Worm (Caenorhabditis elegans): ENCODE results near the gene M106.7.

Gene M106.7

ce11 chrII:10872541-10872940 lies 15.6 kb upstream of the M106.7 start, which contains the start of the genes cyn-4 and copz-1:
cyn-4 (minus strand) TSS chrII:10872611.
copz-1 (plus strand) TSS chrII:10872879.
- TF ChIP-seq nhr-76 (tag; optimal IDR thresholded peaks at IDR 0.05) (no peak), unc-62 (GFP tag; optimal IDR thresholded peaks at IDR 0.05) (no peak), nhr-20 (tag; optimal IDR thresholded peaks at IDR 0.05) (peak; percentile 90), nhr-71 (tag; optimal IDR thresholded peaks at IDR 0.05) (peak; percentile 92), ama-1 (optimal IDR thresholded peaks at IDR 0.05) (no peak), ceh-88 (GFP tag; IDR thresholded peaks at IDR 0.05) (no peak), egl-13 (tag; optimal IDR thresholded peaks at IDR 0.05) (peak; percentile 78), lin-35 (GFP tag; optimal IDR thresholded peaks at IDR 0.05) (peak; percentile 80 to 85), swsn-7 (tag; optimal IDR thresholded peaks at IDR 0.05) (peak; percentile 85), ets-5 (GFP tag; IDR thresholded peaks at IDR 0.05) (no peak), skn-1 (tag; optimal IDR thresholded peaks at IDR 0.05) (peak; percentile 59), unc-130 (tag; optimal IDR thresholded peaks at IDR 0.05) (peak; percentile 89), pax-3 (tag; optimal IDR thresholded peaks at IDR 0.05) (peak; percentile 71), nhr-237 (tag; optimal IDR thresholded peaks at IDR 0.05) (peak; percentile 40), isw-1 (GFP tag; IDR thresholded peaks at IDR 0.05) (peak; percentile 87), nhr-12 (tag; optimal IDR thresholded peaks at IDR 0.05) (no peak), elt-2 (tag; optimal IDR thresholded peaks at IDR 0.05) (peak; percentile 45), sox-4 (tag; optimal IDR thresholded peaks at IDR 0.05) (peak; percentile 54), unc-30 (tag; optimal IDR thresholded peaks at IDR 0.05) (no peak), unc-86 (tag; optimal IDR thresholded peaks at IDR 0.05) (peak; percentile 77), nhr-47 (tag; optimal IDR thresholded peaks at IDR 0.05) (peak; percentile 89), fkh-4 (tag; optimal IDR thresholded peaks at IDR 0.05; ENCODE audit: borderline replicate concordance) (peak; percentile 83), nhr-28 (tag; optimal IDR thresholded peaks at IDR 0.05) (no peak), ceh-82 (tag; optimal IDR thresholded peaks at IDR 0.05) (peak; percentile 70 to 80 (median 80)), efl-3 (GFP tag; optimal IDR thresholded peaks at IDR 0.05) (no peak), fos-1 (tag; optimal IDR thresholded peaks at IDR 0.05) (peak; percentile 34), aly-2 (tag; optimal IDR thresholded peaks at IDR 0.05) (peak; percentile 28), lsy-2 (tag; optimal IDR thresholded peaks at IDR 0.05) (peak; percentile 93 to 94), sptf-1 (tag; optimal IDR thresholded peaks at IDR 0.05) (no peak), dpl-1 (GFP tag; optimal IDR thresholded peaks at IDR 0.05) (peak; percentile 75 to 85 (median 80)), nhr-11 (tag; optimal IDR thresholded peaks at IDR 0.05) (peak; percentile 9), ces-1 (GFP tag; optimal IDR thresholded peaks at IDR 0.05) (no peak), hpl-2 (GFP tag; optimal IDR thresholded peaks at IDR 0.05) (no peak), unc-98 (GFP tag; IDR thresholded peaks at IDR 0.05) (peak; percentile 71), lin-39 (tag; optimal IDR thresholded peaks at IDR 0.05) (peak; percentile 30), ceh-8 (GFP tag; optimal IDR thresholded peaks at IDR 0.05) (peak; percentile 6), pqm-1 (tag; optimal IDR thresholded peaks at IDR 0.05) (no peak), lir-3 (tag; optimal IDR thresholded peaks at IDR 0.05; ENCODE audit: poor library complexity) (peak; percentile 93), C04F5.9 (tag; optimal IDR thresholded peaks at IDR 0.05) (peak; percentile 99), vab-15 (tag; optimal IDR thresholded peaks at IDR 0.05) (peak; percentile 69), F16B12.6 (tag; optimal IDR thresholded peaks at IDR 0.05) (peak; percentile 59), grh-1 (GFP tag; IDR thresholded peaks at IDR 0.05) (peak; percentile 60), tbx-2 (tag; optimal IDR thresholded peaks at IDR 0.05) (peak; percentile 91), hlh-4 (tag; optimal IDR thresholded peaks at IDR 0.05) (no peak), Y116A8C.19 (tag; optimal IDR thresholded peaks at IDR 0.05; ENCODE audit: borderline replicate concordance) (no peak), aha-1 (tag; optimal IDR thresholded peaks at IDR 0.05) (no peak), blmp-1 (tag; optimal IDR thresholded peaks at IDR 0.05) (peak; percentile 52), zag-1 (tag; optimal IDR thresholded peaks at IDR 0.05) (no peak), nhr-84 (tag; optimal IDR thresholded peaks at IDR 0.05) (no peak), C34B4.2 (tag; optimal IDR thresholded peaks at IDR 0.05) (no peak), zip-4 (GFP tag; optimal IDR thresholded peaks at IDR 0.05) (peak; percentile 53), pag-3 (tag; optimal IDR thresholded peaks at IDR 0.05; ENCODE audit: borderline replicate concordance, insufficient read depth) (no peak), sup-37 (GFP tag; optimal IDR thresholded peaks at IDR 0.05) (no peak), ztf-4 (tag; optimal IDR thresholded peaks at IDR 0.05) (no peak)
